Worm (Caenorhabditis elegans) whole organism, young adult: Measurements from ENCODE around the gene gsto-1.

Experiments
- B0336.3 ChIP-seq: fragments of 200-800 bp; sonication (Bioruptor generic); IDR thresholded peaks from 2 replicates; pipeline ENCODE4 v1.3.6; 2022; ENCODE audit warnings: missing genetic modification characterization, missing compliant biosample characterization
- C06A6.2 ChIP-seq: fragments of 200-800 bp; sonication (Bioruptor generic); conservative IDR thresholded peaks from 2 replicates; pipeline ENCODE4 v1.3.6; 2022; ENCODE audit warnings: missing genetic modification characterization, missing compliant biosample characterization
- C17E4.6 ChIP-seq: fragments of 200-800 bp; sonication (Bioruptor generic); IDR thresholded peaks from 2 replicates; pipeline ENCODE4 v1.3.6; 2022; ENCODE audit warnings: missing genetic modification reagents, missing genetic modification characterization, missing compliant biosample characterization
- D2030.7 ChIP-seq: fragments of 200-800 bp; sonication (Bioruptor generic); IDR thresholded peaks from 2 replicates; pipeline ENCODE4 v1.3.6; 2022; ENCODE audit warnings: missing genetic modification reagents, missing genetic modification characterization, missing compliant biosample characterization
- F33H1.4 ChIP-seq: fragments of 200-800 bp; sonication (Bioruptor generic); IDR thresholded peaks from 2 replicates; pipeline ENCODE4 v1.3.6; 2022; ENCODE audit warnings: missing genetic modification reagents, missing genetic modification characterization, missing compliant biosample characterization
- F37B4.10 ChIP-seq: fragments of 200-800 bp; sonication (Bioruptor generic); IDR thresholded peaks from 2 replicates; pipeline ENCODE4 v1.3.6; 2022; ENCODE audit warnings: missing genetic modification characterization, missing compliant biosample characterization
- F49E8.2 ChIP-seq: sonication (generic microtip); optimal IDR thresholded peaks from 3 replicates; lab custom pipeline; 2017; ENCODE audit warnings: missing genetic modification characterization, mild to moderate bottlenecking, missing compliant biosample characterization, antibody characterized with exemption, moderate library complexity; ENCODE audit not compliant: insufficient read depth
- F55B11.4 ChIP-seq: sonication (generic microtip); optimal IDR thresholded peaks from 2 replicates; lab custom pipeline; 2016; ENCODE audit warnings: missing compliant biosample characterization, missing genetic modification characterization, borderline replicate concordance; ENCODE audit not compliant: insufficient read depth
- F57A8.1 ChIP-seq: fragments of 200-800 bp; sonication (Bioruptor generic); optimal IDR thresholded peaks from 2 replicates; lab custom pipeline; 2018; ENCODE audit warnings: mild to moderate bottlenecking, missing genetic modification characterization, moderate library complexity, missing compliant biosample characterization
- F57C9.4 ChIP-seq: sonication (generic microtip); optimal IDR thresholded peaks from 2 replicates; lab custom pipeline; 2017; ENCODE audit warnings: mild to moderate bottlenecking, missing genetic modification characterization, missing compliant biosample characterization
- T26A5.8 ChIP-seq: sonication (generic microtip); optimal IDR thresholded peaks from 2 replicates; lab custom pipeline; 2016; ENCODE audit warnings: missing genetic modification characterization, missing compliant biosample characterization
- Y53F4B.3 ChIP-seq: fragments of 200-800 bp; sonication (Bioruptor generic); IDR thresholded peaks from 2 replicates; pipeline ENCODE4 v1.3.6; 2022; ENCODE audit warnings: missing genetic modification reagents, missing genetic modification characterization, missing compliant biosample characterization
- Y53G8AR.9 ChIP-seq: fragments of 200-800 bp; sonication (Bioruptor generic); conservative IDR thresholded peaks from 2 replicates; pipeline ENCODE4 v1.3.6; 2022; ENCODE audit warnings: missing genetic modification reagents, missing genetic modification characterization, missing compliant biosample characterization
- Y56A3A.18 ChIP-seq: fragments of 200-800 bp; sonication (Bioruptor generic); IDR thresholded peaks from 2 replicates; pipeline ENCODE4 v1.3.6; 2022; ENCODE audit warnings: missing genetic modification reagents, missing genetic modification characterization, missing compliant biosample characterization
- Y67H2A.10 ChIP-seq: fragments of 200-800 bp; sonication (Bioruptor generic); conservative IDR thresholded peaks from 2 replicates; pipeline ENCODE4 v1.3.6; 2022; ENCODE audit warnings: missing genetic modification reagents, missing genetic modification characterization, missing compliant biosample characterization
- akir-1 ChIP-seq: fragments of 200-800 bp; sonication (Bioruptor generic); optimal IDR thresholded peaks from 2 replicates; lab custom pipeline; 2018; ENCODE audit warnings: mild to moderate bottlenecking, missing genetic modification characterization, moderate library complexity, missing compliant biosample characterization
- ama-1 ChIP-seq, 3 experiments: fragments of 150-350 bp in 1 of 3; sonication (generic microtip) in 2 of 3; optimal IDR thresholded peaks; 2 replicates each; lab custom pipeline; 2014 to 2018; ENCODE audit warnings: missing biosample characterization in 2 of 3, missing genetic modification characterization in 2 of 3, missing genetic modification reagents in 2 of 3
- atf-7 ChIP-seq: sonication (generic microtip); optimal IDR thresholded peaks from 2 replicates; lab custom pipeline; 2017; ENCODE audit warnings: mild to moderate bottlenecking, missing genetic modification characterization, missing compliant biosample characterization
- attf-3 ChIP-seq: fragments of 200-800 bp; sonication (Bioruptor generic); conservative IDR thresholded peaks from 2 replicates; pipeline ENCODE4 v1.3.6; 2022; ENCODE audit warnings: missing genetic modification reagents, missing genetic modification characterization, missing compliant biosample characterization
- bed-1 ChIP-seq: fragments of 200-800 bp; sonication (Bioruptor generic); IDR thresholded peaks from 2 replicates; pipeline ENCODE4 v1.3.6; 2022; ENCODE audit warnings: missing genetic modification reagents, missing genetic modification characterization, missing compliant biosample characterization
- bed-2 ChIP-seq: fragments of 200-800 bp; sonication (Bioruptor generic); IDR thresholded peaks from 2 replicates; pipeline ENCODE4 v1.3.6; 2022; ENCODE audit warnings: missing genetic modification reagents, missing genetic modification characterization, missing compliant biosample characterization
- ceh-91 ChIP-seq: fragments of 200-800 bp; sonication (Bioruptor generic); IDR thresholded peaks from 2 replicates; pipeline ENCODE4 v1.3.6; 2022; ENCODE audit warnings: missing genetic modification reagents, missing genetic modification characterization, missing compliant biosample characterization
- chd-7 ChIP-seq: sonication (generic microtip); optimal IDR thresholded peaks from 2 replicates; lab custom pipeline; 2016; ENCODE audit warnings: mild to moderate bottlenecking, missing genetic modification characterization, moderate library complexity, missing compliant biosample characterization
- dpff-1 ChIP-seq: sonication (generic microtip); optimal IDR thresholded peaks from 2 replicates; lab custom pipeline; 2017; ENCODE audit warnings: mild to moderate bottlenecking, missing genetic modification characterization, missing compliant biosample characterization
- ets-4 ChIP-seq: fragments of 200-800 bp; sonication (Bioruptor generic); optimal IDR thresholded peaks from 2 replicates; lab custom pipeline; 2018; ENCODE audit warnings: mild to moderate bottlenecking, missing genetic modification characterization, missing compliant biosample characterization
- fkh-3 ChIP-seq: sonication (generic microtip); optimal IDR thresholded peaks from 2 replicates; lab custom pipeline; 2016; ENCODE audit warnings: mild to moderate bottlenecking, missing genetic modification characterization, missing compliant biosample characterization
- him-1 ChIP-seq: sonication (generic microtip); optimal IDR thresholded peaks from 2 replicates; lab custom pipeline; 2016; ENCODE audit warnings: missing genotype, missing genetic modification reagents, missing genetic modification characterization, missing compliant biosample characterization
- hlh-26 ChIP-seq: fragments of 200-800 bp; sonication (Bioruptor generic); conservative IDR thresholded peaks from 2 replicates; pipeline ENCODE4 v1.3.6; 2022; ENCODE audit warnings: missing genetic modification reagents, missing genetic modification characterization, missing compliant biosample characterization
- lag-1 ChIP-seq: fragments of 200-800 bp; sonication (Bioruptor generic); IDR thresholded peaks from 2 replicates; pipeline ENCODE4 v1.3.6; 2022; ENCODE audit warnings: missing genetic modification reagents, missing genetic modification characterization, missing compliant biosample characterization
- lsl-1 ChIP-seq: fragments of 200-800 bp; sonication (Bioruptor generic); optimal IDR thresholded peaks from 2 replicates; lab custom pipeline; 2018; ENCODE audit warnings: mild to moderate bottlenecking, missing genetic modification characterization, moderate library complexity, missing compliant biosample characterization
- lsy-27 ChIP-seq: sonication (generic microtip); optimal IDR thresholded peaks from 2 replicates; lab custom pipeline; 2017; ENCODE audit warnings: missing genetic modification characterization, mild to moderate bottlenecking, missing compliant biosample characterization, antibody characterized with exemption, missing genotype, borderline replicate concordance; ENCODE audit not compliant: insufficient read depth
- nfya-2 ChIP-seq: fragments of 200-800 bp; sonication (Bioruptor generic); IDR thresholded peaks from 2 replicates; pipeline ENCODE4 v1.3.6; 2022; ENCODE audit warnings: missing genetic modification reagents, missing genetic modification characterization, missing compliant biosample characterization
- nhr-120 ChIP-seq: fragments of 200-800 bp; sonication (Bioruptor generic); IDR thresholded peaks from 2 replicates; pipeline ENCODE4 v1.3.6; 2022; ENCODE audit warnings: missing genetic modification characterization, missing compliant biosample characterization
- nhr-179 ChIP-seq: sonication (generic microtip); optimal IDR thresholded peaks from 2 replicates; lab custom pipeline; 2016; ENCODE audit warnings: mild to moderate bottlenecking, missing genetic modification characterization, missing compliant biosample characterization
- pha-4 ChIP-seq: fragments of 150-350 bp; sonication (generic microtip); optimal IDR thresholded peaks from 2 replicates; lab custom pipeline; 2014; ENCODE audit warnings: missing biosample characterization, missing genetic modification reagents, missing genetic modification characterization
- rcor-1 ChIP-seq: fragments of 200-800 bp; sonication (Bioruptor generic); IDR thresholded peaks from 2 replicates; pipeline ENCODE4 v1.3.6; 2022; ENCODE audit warnings: missing genetic modification reagents, missing genetic modification characterization, missing compliant biosample characterization
- repo-1 ChIP-seq: sonication (generic microtip); optimal IDR thresholded peaks from 2 replicates; lab custom pipeline; 2017; ENCODE audit warnings: mild to moderate bottlenecking, missing genetic modification characterization, missing compliant biosample characterization
- rpc-1 ChIP-seq, 2 experiments: fragments of 150-350 bp in 1 of 2; sonication (generic microtip) in 1 of 2; optimal IDR thresholded peaks; 2 replicates each; lab custom pipeline; 2014 to 2018; ENCODE audit warnings: missing biosample characterization in 1 of 2, missing genetic modification characterization in 1 of 2, missing genetic modification reagents in 1 of 2, missing genotype in 1 of 2
- snpc-1.1 ChIP-seq: sonication (generic microtip); optimal IDR thresholded peaks from 2 replicates; lab custom pipeline; 2017; ENCODE audit warnings: missing genetic modification characterization, mild to moderate bottlenecking, missing compliant biosample characterization, antibody characterized with exemption, moderate library complexity, missing genotype, missing genetic modification reagents; ENCODE audit not compliant: insufficient read depth
- snpc-3.4 ChIP-seq: sonication (generic microtip); optimal IDR thresholded peaks from 2 replicates; lab custom pipeline; 2017; ENCODE audit warnings: missing genetic modification characterization, mild to moderate bottlenecking, missing compliant biosample characterization, antibody characterized with exemption, moderate library complexity, missing genotype, missing genetic modification reagents
- somi-1 ChIP-seq: fragments of 200-800 bp; sonication (Bioruptor generic); optimal IDR thresholded peaks from 2 replicates; lab custom pipeline; 2018; ENCODE audit warnings: mild to moderate bottlenecking, missing genetic modification characterization, missing compliant biosample characterization
- tlf-1 ChIP-seq: fragments of 200-800 bp; sonication (Bioruptor generic); optimal IDR thresholded peaks from 2 replicates; lab custom pipeline; 2018; ENCODE audit warnings: mild to moderate bottlenecking, missing genetic modification characterization, missing compliant biosample characterization
- xnd-1 ChIP-seq: sonication (generic microtip); optimal IDR thresholded peaks from 2 replicates; lab custom pipeline; 2016; ENCODE audit warnings: missing genotype, missing genetic modification reagents, missing genetic modification characterization, missing compliant biosample characterization
- ztf-18 ChIP-seq: sonication (generic microtip); optimal IDR thresholded peaks from 2 replicates; lab custom pipeline; 2016; ENCODE audit warnings: missing genotype, mild to moderate bottlenecking, missing genetic modification characterization, missing compliant biosample characterization
- ztf-25 ChIP-seq: fragments of 200-800 bp; sonication (Bioruptor generic); IDR thresholded peaks from 2 replicates; pipeline ENCODE4 v1.3.6; 2022; ENCODE audit warnings: missing genetic modification reagents, missing genetic modification characterization, missing compliant biosample characterization
- ztf-26 ChIP-seq: sonication (generic microtip); optimal IDR thresholded peaks from 2 replicates; lab custom pipeline; 2017; ENCODE audit warnings: missing genetic modification characterization, missing compliant biosample characterization
- ztf-28 ChIP-seq: fragments of 200-800 bp; sonication (Bioruptor generic); IDR thresholded peaks from 2 replicates; pipeline ENCODE4 v1.3.6; 2022; ENCODE audit warnings: missing genetic modification reagents, missing genetic modification characterization, missing compliant biosample characterization
- ztf-3 ChIP-seq: fragments of 200-800 bp; sonication (Bioruptor generic); optimal IDR thresholded peaks from 2 replicates; lab custom pipeline; 2018; ENCODE audit warnings: mild to moderate bottlenecking, missing genetic modification characterization, missing compliant biosample characterization
- ztf-6 ChIP-seq: fragments of 200-800 bp; sonication (Bioruptor generic); IDR thresholded peaks from 2 replicates; pipeline ENCODE4 v1.3.6; 2022; ENCODE audit warnings: missing genetic modification reagents, missing genetic modification characterization, missing compliant biosample characterization

Gene gsto-1

DNA sequence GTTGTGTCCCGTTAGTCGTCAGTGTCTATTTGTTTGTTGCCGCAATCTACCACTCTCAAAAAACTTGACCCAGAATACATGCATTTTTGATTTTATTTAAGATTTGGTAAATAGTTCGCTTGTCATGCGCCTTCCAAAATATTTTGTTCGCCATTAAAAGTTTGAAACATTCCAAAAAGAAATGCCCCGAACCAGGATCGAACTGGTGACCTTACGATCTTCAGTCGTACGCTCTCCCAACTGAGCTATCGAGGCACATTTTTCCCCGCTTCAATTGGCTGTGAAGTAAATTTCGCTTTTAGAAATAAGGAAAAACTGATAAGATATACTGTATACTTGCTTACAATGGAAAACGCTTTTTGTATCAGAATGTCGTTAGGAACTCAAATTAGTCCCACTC, 31.5 kb upstream of the gsto-1 start (continued):
- TF ChIP-seq lsy-27 (tag; lab: Kevin White, UChicago) (no peak), nhr-179 (tag; lab: Kevin White, UChicago) (no peak), nfya-2 (no peak), F49E8.2 (no peak), chd-7 (tag; lab: Kevin White, UChicago) (no peak), akir-1 (no peak), ama-1 (optimal IDR thresholded peaks at IDR 0.05; lab: Kevin White, UChicago) (no peak), ama-1 (GFP tag; optimal IDR thresholded peaks at IDR 0.05; lab: Kevin White, UChicago) (no peak), tlf-1 (GFP tag; lab: Kevin White, UChicago) (no peak), B0336.3 (GFP tag; lab: Robert Waterston, UW) (no peak), F57A8.1 (GFP tag; lab: Kevin White, UChicago) (no peak), ztf-18 (tag; lab: Kevin White, UChicago) (peak; percentile 35), snpc-1.1 (tag; lab: Kevin White, UChicago) (no peak), ztf-28 (GFP tag; lab: Robert Waterston, UW) (no peak), fkh-3 (tag; lab: Kevin White, UChicago) (no peak), ets-4 (GFP tag; lab: Kevin White, UChicago) (no peak), attf-3 (GFP tag; lab: Robert Waterston, UW) (no peak), F33H1.4 (GFP tag; lab: Robert Waterston, UW) (no peak), ceh-91 (GFP tag; lab: Robert Waterston, UW) (no peak), lag-1 (GFP tag; lab: Robert Waterston, UW) (no peak), ztf-26 (tag; lab: Kevin White, UChicago) (peak; percentile 13), C17E4.6 (GFP tag; lab: Robert Waterston, UW) (no peak), F57C9.4 (no peak), lsl-1 (GFP tag; lab: Kevin White, UChicago) (peak; percentile 7), bed-1 (GFP tag; lab: Robert Waterston, UW) (no peak), somi-1 (no peak), D2030.7 (GFP tag; lab: Robert Waterston, UW) (peak; percentile 17; the same call in 1 of the 2 replicates), him-1 (tag; lab: Kevin White, UChicago) (no peak), nhr-120 (GFP tag; lab: Robert Waterston, UW) (no peak), ztf-3 (GFP tag; lab: Kevin White, UChicago) (no peak), xnd-1 (tag; lab: Kevin White, UChicago) (no peak), rpc-1 (optimal IDR thresholded peaks at IDR 0.05; lab: Kevin White, UChicago) (peak; percentile 60), rpc-1 (tag; optimal IDR thresholded peaks at IDR 0.05; lab: Kevin White, UChicago) (peak; percentile 68), Y53F4B.3 (no peak), Y53G8AR.9 (GFP tag; lab: Robert Waterston, UW) (no peak), atf-7 (tag; lab: Kevin White, UChicago) (no peak), repo-1 (tag; lab: Kevin White, UChicago) (no peak), T26A5.8 (no peak), dpff-1 (tag; lab: Kevin White, UChicago) (no peak), snpc-3.4 (tag; lab: Kevin White, UChicago) (no peak), C06A6.2 (GFP tag; lab: Robert Waterston, UW) (no peak), F55B11.4 (tag; lab: Kevin White, UChicago) (no peak), rcor-1 (GFP tag; lab: Robert Waterston, UW) (0 out of 2 replicates have a peak, but pooled peaks have one; percentile 20), bed-2 (GFP tag; lab: Robert Waterston, UW) (no peak), hlh-26 (GFP tag; lab: Robert Waterston, UW) (no peak), Y67H2A.10 (GFP tag; lab: Robert Waterston, UW) (no peak), Y56A3A.18 (GFP tag; lab: Robert Waterston, UW) (no peak), F37B4.10 (GFP tag; lab: Robert Waterston, UW) (no peak), ztf-25 (GFP tag; lab: Robert Waterston, UW) (no peak), ztf-6 (GFP tag; lab: Robert Waterston, UW) (no peak), pha-4 (tag; lab: Kevin White, UChicago) (no peak)
